Worm (Caenorhabditis elegans): Measurements from ENCODE around the gene fbxa-30.

The fbxa-30 gene

DNA sequence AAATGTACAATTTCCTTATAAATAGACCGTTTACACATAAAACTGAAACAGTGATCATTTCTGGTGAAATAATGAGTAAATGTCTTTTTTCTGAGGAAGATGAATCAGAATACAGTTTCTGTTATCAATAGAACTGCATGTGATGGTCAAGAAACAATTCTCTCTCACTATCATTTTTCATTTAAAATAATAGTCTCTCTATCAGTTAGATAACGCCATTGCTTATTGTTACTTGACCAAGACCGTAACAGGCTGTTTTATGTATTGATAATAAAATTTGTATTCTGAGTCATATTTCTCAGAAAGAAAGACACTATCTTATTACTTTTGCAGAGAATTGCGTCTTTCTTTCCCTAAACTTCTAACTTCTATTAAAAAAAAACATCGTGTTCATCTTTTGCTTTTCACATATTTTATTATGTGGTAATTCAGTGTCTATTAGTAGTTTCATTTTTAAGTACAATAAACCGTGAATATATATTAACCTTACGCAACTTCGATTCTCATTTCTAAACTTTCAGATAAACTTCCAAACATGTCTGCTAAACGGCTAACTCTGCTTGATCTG is 19.8 kb upstream of the fbxa-30 start, which contains the start of gene fbxa-35:
Gene fbxa-35 (plus strand): TSS at position 518 of the 568 bp plus-strand sequence.
- TF ChIP-seq elt-1 (tag; optimal IDR thresholded peaks at IDR 0.05): no peak
- TF ChIP-seq unc-55 (GFP tag; optimal IDR thresholded peaks at IDR 0.05): no peak
- no peak for TF ChIP-seq skn-1 (tag; optimal IDR thresholded peaks at IDR 0.05)
- TF ChIP-seq F13H6.1 (tag; optimal IDR thresholded peaks at IDR 0.05): no peak
- no peak for TF ChIP-seq alr-1 (tag; optimal IDR thresholded peaks at IDR 0.05)
- no peak for TF ChIP-seq mbf-1 (tag; optimal IDR thresholded peaks at IDR 0.05)
- TF ChIP-seq fos-1 (tag; optimal IDR thresholded peaks at IDR 0.05): peak; percentile 87

DNA sequence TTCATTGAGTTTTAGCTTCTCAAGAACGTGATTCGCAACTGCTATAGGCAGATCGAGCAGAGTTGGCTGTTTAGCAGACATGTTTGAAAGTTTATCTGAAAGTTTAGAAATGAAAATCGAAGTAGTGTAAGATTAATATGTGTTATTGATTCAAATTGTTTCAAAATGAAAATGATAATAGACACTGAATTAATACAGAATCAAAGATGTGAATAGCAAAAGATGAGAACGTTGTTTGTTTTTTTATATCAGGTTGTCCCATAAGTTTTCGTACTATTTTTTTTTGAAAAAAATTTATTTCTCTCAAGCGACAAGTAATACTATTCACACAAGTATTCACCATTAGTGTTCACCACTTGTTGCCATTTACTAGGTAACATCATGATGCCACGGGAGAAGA is 17.7 kb upstream of the fbxa-30 start, which contains the start of gene fbxa-36:
Gene fbxa-36 (minus strand): TSS at position 101 of the 400 bp plus-strand sequence.
- TF ChIP-seq fos-1 (tag; optimal IDR thresholded peaks at IDR 0.05): no peak
- no peak for TF ChIP-seq lin-11 (tag; optimal IDR thresholded peaks at IDR 0.05)
- TF ChIP-seq ztf-4 (tag; optimal IDR thresholded peaks at IDR 0.05): no peak
- no peak for TF ChIP-seq nhr-129 (tag; optimal IDR thresholded peaks at IDR 0.05)
- TF ChIP-seq ama-1 (optimal IDR thresholded peaks at IDR 0.05): no peak
- TF ChIP-seq sma-9 (GFP tag; optimal IDR thresholded peaks at IDR 0.05): no peak
- no peak for TF ChIP-seq sma-9 (tag; optimal IDR thresholded peaks at IDR 0.05)
- no peak for TF ChIP-seq mab-5 (tag; optimal IDR thresholded peaks at IDR 0.05)
- no peak for TF ChIP-seq dmd-4 (tag; optimal IDR thresholded peaks at IDR 0.05)

DNA sequence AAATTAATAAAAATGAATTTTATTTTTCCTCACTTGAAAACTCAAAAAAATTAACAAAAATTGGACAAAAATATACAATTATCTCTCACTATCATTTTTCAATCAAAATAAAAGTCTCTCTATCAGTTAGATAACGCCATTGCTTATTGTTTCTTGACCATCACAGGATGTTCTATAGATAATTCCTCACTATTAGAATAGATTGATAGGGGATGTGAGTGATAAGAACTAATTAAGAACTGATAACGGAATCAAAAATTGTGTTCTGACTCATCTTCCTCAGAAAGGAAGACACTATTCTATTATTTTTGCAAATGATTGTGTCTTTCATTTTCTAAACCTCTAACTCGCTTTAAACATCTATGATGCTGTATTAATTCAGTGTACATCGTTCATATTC is 13.7 kb upstream of the fbxa-30 start:
- TF ChIP-seq ceh-16 (tag; optimal IDR thresholded peaks at IDR 0.05): no peak
- peak; percentile 70 for TF ChIP-seq fos-1 (tag; optimal IDR thresholded peaks at IDR 0.05)
- TF ChIP-seq nhr-21 (tag; optimal IDR thresholded peaks at IDR 0.05): no peak
- TF ChIP-seq nhr-129 (tag; optimal IDR thresholded peaks at IDR 0.05): no peak
- no peak for TF ChIP-seq nhr-23 (tag; optimal IDR thresholded peaks at IDR 0.05)
- no peak for TF ChIP-seq nhr-237 (tag; optimal IDR thresholded peaks at IDR 0.05)
- TF ChIP-seq lsy-2 (tag; optimal IDR thresholded peaks at IDR 0.05): no peak
- no peak for TF ChIP-seq mbf-1 (tag; optimal IDR thresholded peaks at IDR 0.05)

DNA sequence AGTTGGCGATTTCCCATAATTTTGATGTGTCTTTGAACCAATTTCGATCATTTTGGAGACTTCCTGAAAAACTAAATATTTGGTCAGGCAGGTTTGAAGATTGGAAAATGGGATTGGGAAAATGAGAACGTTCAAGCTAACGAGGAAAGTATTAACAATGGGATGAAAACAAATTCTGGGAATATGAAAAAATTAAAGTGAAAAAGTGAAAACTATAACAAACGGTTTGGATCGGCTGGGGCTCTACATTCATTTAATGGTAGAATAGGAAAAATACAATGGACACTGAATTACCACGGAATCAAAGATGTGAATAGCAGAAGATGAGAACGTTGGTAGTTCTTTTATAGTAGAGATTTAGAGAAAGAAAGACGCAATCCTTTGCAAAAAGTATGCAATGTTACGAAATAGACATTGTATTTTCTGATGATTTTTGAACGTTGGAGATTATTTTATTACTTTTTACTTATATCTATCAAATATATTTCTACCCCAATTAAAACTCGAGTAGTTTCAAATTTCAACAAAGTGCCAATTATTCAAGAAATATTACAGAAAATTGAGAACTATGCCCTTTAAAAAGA is 13.2 kb upstream of the fbxa-30 start, which contains the start of gene fbxa-50:
Gene fbxa-50 (minus strand): TSS at position 51 of the 584 bp plus-strand sequence.
- TF ChIP-seq ztf-1 (GFP tag; conservative IDR thresholded peaks at IDR 0.05): no peak
- no peak for TF ChIP-seq alr-1 (tag; optimal IDR thresholded peaks at IDR 0.05)
- TF ChIP-seq mbf-1 (tag; optimal IDR thresholded peaks at IDR 0.05): no peak
- TF ChIP-seq gmeb-1 (tag; optimal IDR thresholded peaks at IDR 0.05): no peak
- no peak for TF ChIP-seq ztf-11 (tag; optimal IDR thresholded peaks at IDR 0.05)
- peak; percentile 64 for TF ChIP-seq nhr-129 (tag; optimal IDR thresholded peaks at IDR 0.05)
- TF ChIP-seq peb-1 (tag; optimal IDR thresholded peaks at IDR 0.05): no peak
- no peak for TF ChIP-seq crh-2 (tag; optimal IDR thresholded peaks at IDR 0.05)

DNA sequence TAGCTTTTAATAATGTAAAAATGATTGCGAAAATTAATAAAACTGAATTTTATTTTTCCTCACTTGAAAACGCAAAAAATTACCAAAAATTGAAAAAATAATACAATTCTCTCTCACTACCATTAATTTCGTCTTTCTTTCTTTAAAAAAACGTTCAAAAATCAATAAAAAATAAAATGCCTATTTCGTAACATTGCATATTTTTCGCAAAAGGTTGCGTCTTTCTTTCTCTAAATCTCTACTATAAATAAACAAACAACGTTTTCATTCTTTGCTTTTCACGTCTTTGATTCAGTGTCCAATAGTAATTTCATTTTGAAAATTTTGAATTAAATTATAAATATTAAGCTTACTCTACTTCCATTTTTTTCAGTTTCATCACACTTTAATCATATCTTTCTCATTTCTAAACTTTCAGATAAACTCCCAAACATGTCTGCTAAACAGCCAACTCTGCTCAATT is 9.2 kb upstream of the fbxa-30 start, which contains the start of gene fbxa-37:
Gene fbxa-37 (plus strand): TSS at position 413 of the 463 bp plus-strand sequence.
- TF ChIP-seq ztf-1 (GFP tag; conservative IDR thresholded peaks at IDR 0.05): no peak
- TF ChIP-seq C34F6.9 (tag; optimal IDR thresholded peaks at IDR 0.05): peak; percentile 67
- TF ChIP-seq crh-2 (tag; optimal IDR thresholded peaks at IDR 0.05): peak; percentile 26
- TF ChIP-seq fos-1 (tag; optimal IDR thresholded peaks at IDR 0.05): peak; percentile 20
- TF ChIP-seq nhr-129 (tag; optimal IDR thresholded peaks at IDR 0.05): peak; percentile 98
- TF ChIP-seq egl-27 (tag; optimal IDR thresholded peaks at IDR 0.05): no peak
- TF ChIP-seq unc-55 (GFP tag; optimal IDR thresholded peaks at IDR 0.05): peak; percentile 82

DNA sequence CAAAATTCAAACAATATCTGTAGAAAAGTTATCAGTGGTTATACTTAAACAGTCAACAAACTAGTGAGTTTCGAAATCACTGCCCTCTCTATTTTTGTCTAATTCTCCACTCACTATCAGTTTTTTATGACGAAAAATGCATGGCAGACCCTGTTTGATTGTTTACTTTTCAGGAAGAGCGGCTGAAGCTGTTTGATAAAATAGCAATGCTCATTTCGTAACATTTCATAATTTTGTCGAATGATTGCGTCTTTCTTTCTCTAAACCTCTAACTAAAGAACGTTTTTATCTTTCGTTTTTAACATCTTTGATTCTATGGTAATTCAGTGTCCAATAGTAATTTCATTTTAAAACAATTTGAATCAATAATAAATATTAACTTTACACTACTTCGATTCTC is 3.8 kb upstream of the fbxa-30 start:
- TF ChIP-seq lin-13 (GFP tag; optimal IDR thresholded peaks at IDR 0.05): no peak
- no peak for TF ChIP-seq unc-39 (tag; optimal IDR thresholded peaks at IDR 0.05)
- no peak for TF ChIP-seq ceh-16 (tag; optimal IDR thresholded peaks at IDR 0.05)
- no peak for TF ChIP-seq ceh-82 (tag; optimal IDR thresholded peaks at IDR 0.05)
- no peak for TF ChIP-seq egl-27 (tag; optimal IDR thresholded peaks at IDR 0.05)
- TF ChIP-seq ZK546.5 (tag; optimal IDR thresholded peaks at IDR 0.05): no peak
- TF ChIP-seq nhr-21 (tag; optimal IDR thresholded peaks at IDR 0.05): no peak
- no peak for TF ChIP-seq nhr-25 (tag; optimal IDR thresholded peaks at IDR 0.05)
- TF ChIP-seq nhr-6 (tag; optimal IDR thresholded peaks at IDR 0.05): no peak
- peak; percentile 60 for TF ChIP-seq crh-2 (tag; optimal IDR thresholded peaks at IDR 0.05)
- TF ChIP-seq lin-39 (tag; optimal IDR thresholded peaks at IDR 0.05): no peak
- TF ChIP-seq mbf-1 (tag; optimal IDR thresholded peaks at IDR 0.05): no peak
- TF ChIP-seq mab-5 (tag; optimal IDR thresholded peaks at IDR 0.05): no peak
- TF ChIP-seq snpc-4 (tag; optimal IDR thresholded peaks at IDR 0.05): no peak
- TF ChIP-seq F13H6.1 (tag; optimal IDR thresholded peaks at IDR 0.05): peak; percentile 70
- TF ChIP-seq sma-9 (GFP tag; optimal IDR thresholded peaks at IDR 0.05): peak; percentile 10
- TF ChIP-seq sma-9 (tag; optimal IDR thresholded peaks at IDR 0.05): no peak
- no peak for TF ChIP-seq blmp-1 (tag; optimal IDR thresholded peaks at IDR 0.05; ENCODE audit: insufficient read depth)
- TF ChIP-seq ztf-4 (tag; optimal IDR thresholded peaks at IDR 0.05): no peak
- TF ChIP-seq dmd-4 (tag; optimal IDR thresholded peaks at IDR 0.05): no peak
- TF ChIP-seq sem-4 (tag; optimal IDR thresholded peaks at IDR 0.05): no peak
- no peak for TF ChIP-seq unc-55 (GFP tag; optimal IDR thresholded peaks at IDR 0.05)
- TF ChIP-seq zag-1 (tag; optimal IDR thresholded peaks at IDR 0.05): no peak
- TF ChIP-seq gmeb-1 (tag; optimal IDR thresholded peaks at IDR 0.05): peak; percentile 54
- peak; percentile 95 for TF ChIP-seq nhr-129 (tag; optimal IDR thresholded peaks at IDR 0.05)
- no peak for TF ChIP-seq nhr-77 (tag; optimal IDR thresholded peaks at IDR 0.05)
- no peak for TF ChIP-seq nhr-11 (tag; optimal IDR thresholded peaks at IDR 0.05)
- no peak for TF ChIP-seq lin-11 (tag; optimal IDR thresholded peaks at IDR 0.05)
